Worm (Caenorhabditis elegans): ENCODE data around the gene rap-3.

DNA sequence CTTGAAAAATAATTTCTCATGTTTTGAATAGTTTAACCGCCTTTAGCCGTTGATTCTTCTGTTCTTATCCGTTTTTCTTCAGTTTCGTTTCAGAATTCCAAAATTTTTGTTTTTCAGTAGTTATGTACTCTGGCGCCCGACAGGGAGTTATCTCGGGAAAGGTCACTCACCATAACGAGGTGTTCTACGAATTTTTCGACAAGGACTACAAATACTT, 33.9 kb upstream of the rap-3 start, which contains the start of gene F01G4.4:
- TF ChIP-seq zag-1 (tag; optimal IDR thresholded peaks at IDR 0.05) (no peak), unc-62 (GFP tag; optimal IDR thresholded peaks at IDR 0.05 in 1 of 2) (no peak), unc-62 (tag; optimal IDR thresholded peaks at IDR 0.05) (no peak), skn-1 (tag; optimal IDR thresholded peaks at IDR 0.05) (no peak), mes-2 (tag; optimal IDR thresholded peaks at IDR 0.05; ENCODE audit: poor library complexity, severe bottlenecking) (no peak), vab-7 (GFP tag; IDR thresholded peaks at IDR 0.05) (no peak), dmd-8 (GFP tag; IDR thresholded peaks at IDR 0.05) (no peak), nhr-76 (tag; optimal IDR thresholded peaks at IDR 0.05) (no peak)
